Fruit fly (Drosophila melanogaster): ENCODE measurements around the gene CG33253.

CG33253 gene

DNA sequence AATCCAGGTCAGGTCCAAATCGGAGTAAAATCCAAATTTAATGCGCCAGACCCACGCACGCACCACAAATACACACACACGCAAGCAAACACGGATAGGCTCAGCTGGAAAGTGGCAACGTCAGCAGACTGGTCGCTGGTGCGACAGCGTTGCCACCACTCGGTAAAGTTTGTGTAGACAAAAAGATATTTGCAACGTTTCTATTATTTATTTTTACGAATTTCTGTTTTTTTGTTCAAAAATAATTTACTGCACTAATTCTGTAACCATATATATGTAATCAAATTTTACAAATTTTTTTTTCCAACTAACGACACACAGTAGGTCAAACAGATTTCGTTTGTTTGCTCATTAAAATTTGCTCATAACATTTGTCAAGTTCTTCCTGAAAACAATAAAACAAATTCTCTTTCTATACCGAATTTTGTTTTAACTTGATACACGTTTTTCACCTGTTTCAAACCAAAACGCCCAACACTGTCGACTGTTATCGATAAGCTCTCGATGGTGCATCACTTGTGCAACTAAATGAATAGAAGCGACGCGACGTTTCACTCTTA is 3.4 kb upstream of the CG33253 start, which contains the start of the genes CG7556 and CG7453 (continued):
- TF ChIP-seq CG3065 (GFP tag; optimal IDR thresholded peaks at IDR 0.05) (peak; percentile 56), bab2 (GFP tag; optimal IDR thresholded peaks at IDR 0.05) (peak; percentile 83), Hey (tag; optimal IDR thresholded peaks at IDR 0.05) (no peak), CG8944 (GFP tag; optimal IDR thresholded peaks at IDR 0.05) (peak; percentile 74), onecut (GFP tag; IDR thresholded peaks at IDR 0.05) (0 out of 2 replicates have a peak, but pooled peaks have one; percentile 9), caup (GFP tag; optimal IDR thresholded peaks at IDR 0.05; ENCODE audit: severe bottlenecking) (peak; percentile 42), pan (optimal IDR thresholded peaks at IDR 0.05) (no peak), pan (GFP tag; optimal IDR thresholded peaks at IDR 0.05 in 1 of 2, IDR thresholded peaks at IDR 0.05 in 1 of 2) (peak in 1 of 2 experiments; percentile 35), CG9727 (GFP tag; optimal IDR thresholded peaks at IDR 0.05) (peak; percentile 78), cato (GFP tag; optimal IDR thresholded peaks at IDR 0.05; ENCODE audit: borderline replicate concordance) (peak; percentile 45), B-H2 (GFP tag; optimal IDR thresholded peaks at IDR 0.05) (peak; percentile 35), HLHmδ (GFP tag; optimal IDR thresholded peaks at IDR 0.05) (no peak), trh (GFP tag; optimal IDR thresholded peaks at IDR 0.05) (no peak), Bdp1 (GFP tag; optimal IDR thresholded peaks at IDR 0.05) (peak; percentile 61), CG11504 (tag; optimal IDR thresholded peaks at IDR 0.05) (peak; percentile 78), CG10267 (tag; optimal IDR thresholded peaks at IDR 0.05) (peak; percentile 76), CG7928 (GFP tag; optimal IDR thresholded peaks at IDR 0.05) (peak; percentile 32), CG2129 (GFP tag; IDR thresholded peaks at IDR 0.05; ENCODE audit: partially characterized antibody) (no peak), Hmx (GFP tag; optimal IDR thresholded peaks at IDR 0.05) (peak; percentile 39), ewg (GFP tag; optimal IDR thresholded peaks at IDR 0.05) (peak; percentile 64), CG17361 (GFP tag; IDR thresholded peaks at IDR 0.05) (peak; percentile 84; the same call in 2 of the 3 replicates), MTF-1 (GFP tag; optimal IDR thresholded peaks at IDR 0.05; ENCODE audit: borderline replicate concordance) (no peak), CG8388 (GFP tag; optimal IDR thresholded peaks at IDR 0.05) (peak; percentile 64), Max (GFP tag; optimal IDR thresholded peaks at IDR 0.05) (peak; percentile 83), Dll (GFP tag; IDR thresholded peaks at IDR 0.05; ENCODE audit: partially characterized antibody) (no peak), bsh (GFP tag; optimal IDR thresholded peaks at IDR 0.05) (peak in 1 of 2 experiments; percentile 64), tup (GFP tag; optimal IDR thresholded peaks at IDR 0.05) (peak; percentile 33), CG4707 (GFP tag; optimal IDR thresholded peaks at IDR 0.05) (no peak), Dip3 (GFP tag; optimal IDR thresholded peaks at IDR 0.05) (peak; percentile 77), NfI (GFP tag; optimal IDR thresholded peaks at IDR 0.05) (peak; percentile 76), Pdp1 (GFP tag; optimal IDR thresholded peaks at IDR 0.05) (peak; percentile 77), CG3847 (GFP tag; IDR thresholded peaks at IDR 0.05) (peak; percentile 67), pho (GFP tag; optimal IDR thresholded peaks at IDR 0.05) (peak; percentile 79), CG1024 (GFP tag; IDR thresholded peaks at IDR 0.05) (no peak), Hr78 (GFP tag; optimal IDR thresholded peaks at IDR 0.05) (no peak), CG15601 (tag; optimal IDR thresholded peaks at IDR 0.05) (peak; percentile 68), CG10147 (GFP tag; optimal IDR thresholded peaks at IDR 0.05) (peak; percentile 68), ind (GFP tag; optimal IDR thresholded peaks at IDR 0.05) (peak; percentile 78), Sox102F (GFP tag; optimal IDR thresholded peaks at IDR 0.05) (peak; percentile 71), CG6689 (GFP tag; IDR thresholded peaks at IDR 0.05) (peak; percentile 76), shn (GFP tag; optimal IDR thresholded peaks at IDR 0.05) (peak; percentile 82), zen2 (GFP tag; IDR thresholded peaks at IDR 0.05; ENCODE audit: partially characterized antibody) (no peak), ato (GFP tag; IDR thresholded peaks at IDR 0.05; ENCODE audit: partially characterized antibody) (no peak), CG2678 (tag; optimal IDR thresholded peaks at IDR 0.05) (peak; percentile 79), CrebB (tag; optimal IDR thresholded peaks at IDR 0.05) (no peak), ATbp (GFP tag; optimal IDR thresholded peaks at IDR 0.05) (no peak), gro (GFP tag; optimal IDR thresholded peaks at IDR 0.05) (peak; percentile 66), CG8089 (GFP tag; optimal IDR thresholded peaks at IDR 0.05) (peak; percentile 29)

All from whole organism, embryonic.